Worm (Caenorhabditis elegans) whole organism, L4 larva: ENCODE data around the gene nas-28.

Experiments
- egl-27 ChIP-seq: sonication (generic microtip); optimal IDR thresholded peaks from 3 replicates; lab custom pipeline; 2017; ENCODE audit warnings: missing biosample characterization, missing genetic modification reagents, missing genetic modification characterization
- fkh-10 ChIP-seq: fragments of 150-350 bp; optimal IDR thresholded peaks from 2 replicates; lab custom pipeline; 2014; ENCODE audit warnings: missing biosample characterization, missing genetic modification reagents, missing genetic modification characterization
- lin-1 ChIP-seq: fragments of 200-800 bp; sonication (Bioruptor generic); IDR thresholded peaks from 2 replicates; pipeline ENCODE4 v1.3.6; 2022; ENCODE audit warnings: missing genetic modification reagents, missing genetic modification characterization, missing compliant biosample characterization
- pqm-1 ChIP-seq: sonication (generic microtip); optimal IDR thresholded peaks from 2 replicates; lab custom pipeline; 2017; ENCODE audit warnings: missing biosample characterization, missing genetic modification characterization
- set-16 ChIP-seq: fragments of 200-800 bp; sonication (Bioruptor generic); IDR thresholded peaks from 2 replicates; pipeline ENCODE4 v1.3.6; 2022; ENCODE audit warnings: missing genetic modification reagents, missing genetic modification characterization, missing compliant biosample characterization
- skn-1 ChIP-seq: fragments of 150-350 bp; optimal IDR thresholded peaks from 2 replicates; lab custom pipeline; 2014; ENCODE audit warnings: missing biosample characterization, missing genetic modification characterization

ce11 chrIII:6155787-6156186, 27.2 kb downstream of the nas-28 start:
- TF ChIP-seq egl-27 (tag; lab: Kevin White, UChicago) = no peak
- TF ChIP-seq skn-1 = no peak
- TF ChIP-seq fkh-10 (GFP tag; lab: Kevin White, UChicago) = no peak
- no peak for TF ChIP-seq lin-1 (GFP tag; lab: Robert Waterston, UW)
- TF ChIP-seq set-16 (GFP tag; lab: Robert Waterston, UW) = no peak
- no peak for TF ChIP-seq pqm-1 (tag; lab: Kevin White, UChicago)
